Worm (Caenorhabditis elegans): ENCODE results near the gene daf-15.

DNA sequence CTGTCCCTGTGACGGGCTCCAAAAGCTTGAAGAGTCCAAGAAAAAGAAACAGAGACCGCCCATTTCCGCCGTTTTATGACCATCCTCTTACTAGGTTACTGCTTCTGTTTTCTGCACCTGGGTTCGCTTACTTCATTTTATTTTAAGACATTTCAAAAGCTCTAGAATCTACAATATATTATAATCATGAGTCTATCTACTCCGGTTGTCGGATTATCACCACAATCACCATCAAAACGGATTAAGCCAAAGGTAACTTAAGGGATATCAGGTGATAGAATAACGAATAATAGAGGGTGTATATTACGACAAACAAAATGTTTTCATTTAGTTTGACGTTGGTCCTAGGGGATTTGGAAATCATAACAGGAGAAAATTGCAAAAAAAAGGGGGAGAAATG, 46.3 kb downstream of the daf-15 start:
- TF ChIP-seq nhr-90 (tag; optimal IDR thresholded peaks at IDR 0.05) (no peak), T07F8.4 (tag; optimal IDR thresholded peaks at IDR 0.05) (no peak), pha-4 (tag; optimal IDR thresholded peaks at IDR 0.05) (no peak), ceh-40 (GFP tag; IDR thresholded peaks at IDR 0.05) (no peak), F37B4.10 (GFP tag; IDR thresholded peaks at IDR 0.05) (no peak), snpc-4 (GFP tag; optimal IDR thresholded peaks at IDR 0.05) (no peak), snpc-4 (tag; optimal IDR thresholded peaks at IDR 0.05) (no peak), lsy-27 (tag; optimal IDR thresholded peaks at IDR 0.05; ENCODE audit: borderline replicate concordance, insufficient read depth) (no peak), B0019.2 (GFP tag; conservative IDR thresholded peaks at IDR 0.05) (no peak), unc-62 (GFP tag; optimal IDR thresholded peaks at IDR 0.05) (no peak)
